Fruit fly (Drosophila melanogaster): ENCODE measurements around the gene CG43373.

The CG43373 gene

dm6 chr3L:16480408-16481193 lies 62.6 kb downstream of the CG43373 start:
- TF ChIP-seq br (GFP tag; optimal IDR thresholded peaks at IDR 0.05), result peak; percentile 73
- no peak for TF ChIP-seq Abd-B (GFP tag; optimal IDR thresholded peaks at IDR 0.05)
- peak; percentile 79 for TF ChIP-seq fru (GFP tag; optimal IDR thresholded peaks at IDR 0.05)
- TF ChIP-seq Hr78 (GFP tag; optimal IDR thresholded peaks at IDR 0.05), result no peak
- peak; percentile 81 for TF ChIP-seq ey (GFP tag; optimal IDR thresholded peaks at IDR 0.05)
- no peak for TF ChIP-seq GATAd (GFP tag; optimal IDR thresholded peaks at IDR 0.05)
- TF ChIP-seq sv (GFP tag; optimal IDR thresholded peaks at IDR 0.05), result peak; percentile 93
- no peak for TF ChIP-seq Dif (GFP tag; optimal IDR thresholded peaks at IDR 0.05; ENCODE audit: partially characterized antibody)
- TF ChIP-seq Mio (GFP tag; optimal IDR thresholded peaks at IDR 0.05), result no peak
- TF ChIP-seq Myc (optimal IDR thresholded peaks at IDR 0.05), result no peak
- no peak for TF ChIP-seq dsf (GFP tag; optimal IDR thresholded peaks at IDR 0.05; ENCODE audit: borderline replicate concordance)
- no peak for TF ChIP-seq lola (GFP tag; optimal IDR thresholded peaks at IDR 0.05)
- TF ChIP-seq psq (GFP tag; optimal IDR thresholded peaks at IDR 0.05), result peak; percentile 72
- peak; percentile 81 for TF ChIP-seq h (GFP tag; optimal IDR thresholded peaks at IDR 0.05)
- peak; percentile 75 for TF ChIP-seq HLH106 (tag; optimal IDR thresholded peaks at IDR 0.05)
- TF ChIP-seq CG9705 (GFP tag; optimal IDR thresholded peaks at IDR 0.05), result peak; percentile 31
- TF ChIP-seq dmrt93B (GFP tag; optimal IDR thresholded peaks at IDR 0.05), result peak; percentile 58
- peak; percentile 29 for TF ChIP-seq Jra (GFP tag; optimal IDR thresholded peaks at IDR 0.05)
- TF ChIP-seq Dfd (GFP tag; optimal IDR thresholded peaks at IDR 0.05), result no peak
- peak; percentile 66 for TF ChIP-seq Sp1 (GFP tag; optimal IDR thresholded peaks at IDR 0.05)
- TF ChIP-seq woc (GFP tag; optimal IDR thresholded peaks at IDR 0.05), result peak; percentile 43
- peak; percentile 30 for TF ChIP-seq tai (GFP tag; optimal IDR thresholded peaks at IDR 0.05)
- TF ChIP-seq OdsH (GFP tag; optimal IDR thresholded peaks at IDR 0.05), result peak; percentile 75
- peak; percentile 83 for TF ChIP-seq rgr (GFP tag; optimal IDR thresholded peaks at IDR 0.05)
- peak; percentile 5 for TF ChIP-seq CG32264 (GFP tag; optimal IDR thresholded peaks at IDR 0.05)
- TF ChIP-seq usp (GFP tag; optimal IDR thresholded peaks at IDR 0.05), result no peak
- TF ChIP-seq N (GFP tag; optimal IDR thresholded peaks at IDR 0.05), result no peak
- TF ChIP-seq foxo (GFP tag; optimal IDR thresholded peaks at IDR 0.05), result peak in 1 of 2 experiments; percentile 84
- no peak for TF ChIP-seq jim (GFP tag; optimal IDR thresholded peaks at IDR 0.05)
- no peak for TF ChIP-seq CrebA (GFP tag; optimal IDR thresholded peaks at IDR 0.05; ENCODE audit: borderline replicate concordance)
- TF ChIP-seq Vsx2 (GFP tag; optimal IDR thresholded peaks at IDR 0.05; ENCODE audit: partially characterized antibody), result no peak
- no peak for TF ChIP-seq Rel (GFP tag; optimal IDR thresholded peaks at IDR 0.05)
- TF ChIP-seq Rel (tag; optimal IDR thresholded peaks at IDR 0.05), result peak; percentile 1
- TF ChIP-seq brk (GFP tag; optimal IDR thresholded peaks at IDR 0.05), result peak; percentile 44
- peak; percentile 6 for TF ChIP-seq sage (GFP tag; optimal IDR thresholded peaks at IDR 0.05)
- no peak for TF ChIP-seq pan (optimal IDR thresholded peaks at IDR 0.05)
- TF ChIP-seq Hr83 (GFP tag; optimal IDR thresholded peaks at IDR 0.05; ENCODE audit: poor library complexity, severe bottlenecking), result no peak
- no peak for TF ChIP-seq dl (GFP tag; optimal IDR thresholded peaks at IDR 0.05; ENCODE audit: insufficient read depth in 1 of 2, partially characterized antibody in 2 of 2)
- peak; percentile 71 for TF ChIP-seq Hnf4 (GFP tag; optimal IDR thresholded peaks at IDR 0.05)

- TF ChIP-seq CrebA (GFP tag; optimal IDR thresholded peaks at IDR 0.05; ENCODE audit: borderline replicate concordance), result no peak
- no peak for TF ChIP-seq sage (GFP tag; optimal IDR thresholded peaks at IDR 0.05)
- TF ChIP-seq lola (GFP tag; optimal IDR thresholded peaks at IDR 0.05), result no peak
- no peak for TF ChIP-seq dsf (GFP tag; optimal IDR thresholded peaks at IDR 0.05; ENCODE audit: borderline replicate concordance)
- TF ChIP-seq rgr (GFP tag; optimal IDR thresholded peaks at IDR 0.05), result no peak
- TF ChIP-seq brk (GFP tag; optimal IDR thresholded peaks at IDR 0.05), result no peak
- TF ChIP-seq ey (GFP tag; optimal IDR thresholded peaks at IDR 0.05), result no peak
- no peak for TF ChIP-seq Vsx2 (GFP tag; optimal IDR thresholded peaks at IDR 0.05; ENCODE audit: partially characterized antibody)
- TF ChIP-seq Rel (GFP tag; optimal IDR thresholded peaks at IDR 0.05), result no peak
- TF ChIP-seq Rel (tag; optimal IDR thresholded peaks at IDR 0.05), result no peak
- TF ChIP-seq jim (GFP tag; optimal IDR thresholded peaks at IDR 0.05), result no peak
- TF ChIP-seq dmrt93B (GFP tag; optimal IDR thresholded peaks at IDR 0.05), result no peak
- no peak for TF ChIP-seq sv (GFP tag; optimal IDR thresholded peaks at IDR 0.05)
- no peak for TF ChIP-seq tai (GFP tag; optimal IDR thresholded peaks at IDR 0.05)
- no peak for TF ChIP-seq CG32264 (GFP tag; optimal IDR thresholded peaks at IDR 0.05)
- no peak for TF ChIP-seq Hr83 (GFP tag; optimal IDR thresholded peaks at IDR 0.05; ENCODE audit: poor library complexity, severe bottlenecking)
Observed at dm6 chr3L:16478608-16479203, 64.5 kb downstream of the CG43373 start.

Data from whole organism, wandering third instar larva.